Worm (Caenorhabditis elegans): ENCODE data around the gene fbxc-23.

The fbxc-23 gene

DNA sequence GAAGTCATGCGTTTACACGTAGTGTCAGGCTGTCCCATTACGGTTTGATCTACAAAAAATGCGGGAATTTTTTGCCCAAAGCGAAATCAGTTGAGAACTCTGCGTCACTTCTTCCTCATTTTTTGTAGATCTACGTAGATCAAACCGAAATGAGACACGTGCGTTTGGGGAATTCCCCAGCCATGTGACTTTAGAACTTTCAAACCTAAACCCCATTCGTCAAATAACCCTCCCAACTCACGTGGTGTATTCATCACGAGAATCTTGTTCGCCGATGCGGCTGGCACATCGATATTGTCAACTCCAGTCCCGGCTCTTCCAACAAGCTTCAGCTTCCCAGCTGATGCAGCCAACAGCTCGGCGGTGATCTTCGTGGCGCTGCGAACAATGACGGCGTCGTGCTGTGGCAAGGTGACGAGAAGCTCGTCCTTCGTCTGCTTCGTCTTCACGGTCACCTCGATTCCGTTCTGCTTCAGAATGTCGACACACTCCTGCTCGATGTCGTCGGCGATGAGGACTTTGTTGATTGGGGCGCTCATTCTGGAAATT lies 41.7 kb upstream of the fbxc-23 start, which contains the start of gene phdh-1:
Gene phdh-1 (minus strand): TSS at position 540 of the 549 bp plus-strand sequence.
- peak; percentile 51 for TF ChIP-seq sma-9 (GFP tag; optimal IDR thresholded peaks at IDR 0.05)
- no peak for TF ChIP-seq sma-9 (tag; optimal IDR thresholded peaks at IDR 0.05)
- no peak for TF ChIP-seq nhr-23 (tag; optimal IDR thresholded peaks at IDR 0.05)

- TF ChIP-seq ama-1 (optimal IDR thresholded peaks at IDR 0.05) = peak; percentile 19
- TF ChIP-seq mbf-1 (tag; optimal IDR thresholded peaks at IDR 0.05) = no peak
Measured at ce11 chrII:13637464-13637863, 41.1 kb upstream of the fbxc-23 start.

DNA sequence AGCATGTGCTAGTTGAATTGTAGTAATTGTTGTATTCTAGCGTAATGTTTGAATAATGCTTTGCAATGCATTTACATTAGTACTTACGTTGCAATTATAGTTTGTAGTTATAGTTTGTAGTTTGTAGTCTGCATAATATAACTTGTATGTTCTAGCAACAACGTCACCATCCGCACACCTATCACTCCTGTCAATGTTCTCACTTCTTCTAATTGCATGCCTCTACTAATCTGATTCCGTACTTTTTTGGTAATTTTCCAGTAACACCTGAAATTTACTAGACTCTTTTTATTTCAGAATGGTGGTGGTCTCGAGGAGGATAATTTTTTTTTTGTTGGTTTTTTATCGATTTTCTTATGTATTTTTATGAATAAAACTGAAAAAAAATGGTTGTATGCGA lies 40.2 kb upstream of the fbxc-23 start:
- TF ChIP-seq mdl-1 (tag; optimal IDR thresholded peaks at IDR 0.05) (no peak), sma-9 (GFP tag; optimal IDR thresholded peaks at IDR 0.05) (no peak), sma-9 (tag; optimal IDR thresholded peaks at IDR 0.05) (no peak), sma-3 (GFP tag; optimal IDR thresholded peaks at IDR 0.05) (no peak), ztf-4 (tag; optimal IDR thresholded peaks at IDR 0.05) (no peak), skn-1 (tag; optimal IDR thresholded peaks at IDR 0.05) (no peak), elt-1 (tag; optimal IDR thresholded peaks at IDR 0.05) (no peak), nhr-21 (tag; optimal IDR thresholded peaks at IDR 0.05) (peak; percentile 23), unc-55 (GFP tag; optimal IDR thresholded peaks at IDR 0.05) (no peak), fos-1 (tag; optimal IDR thresholded peaks at IDR 0.05) (no peak), nhr-25 (tag; optimal IDR thresholded peaks at IDR 0.05) (peak; percentile 34), nhr-129 (tag; optimal IDR thresholded peaks at IDR 0.05) (no peak), lin-13 (GFP tag; optimal IDR thresholded peaks at IDR 0.05) (no peak), blmp-1 (tag; optimal IDR thresholded peaks at IDR 0.05; ENCODE audit: insufficient read depth) (peak; percentile 8), ama-1 (optimal IDR thresholded peaks at IDR 0.05) (peak; percentile 77), nhr-77 (tag; optimal IDR thresholded peaks at IDR 0.05) (no peak), unc-62 (GFP tag; optimal IDR thresholded peaks at IDR 0.05) (no peak), nhr-6 (tag; optimal IDR thresholded peaks at IDR 0.05) (no peak), lsy-2 (tag; optimal IDR thresholded peaks at IDR 0.05) (no peak), F13H6.1 (tag; optimal IDR thresholded peaks at IDR 0.05) (no peak)

ce11 chrII:13632238-13632637 lies 35.9 kb upstream of the fbxc-23 start, which contains the start of gene tag-10:
tag-10 (plus strand) TSS chrII:13632584.
- TF ChIP-seq sma-9 (GFP tag; optimal IDR thresholded peaks at IDR 0.05) (peak; percentile 68), sma-9 (tag; optimal IDR thresholded peaks at IDR 0.05) (no peak), nhr-129 (tag; optimal IDR thresholded peaks at IDR 0.05) (peak; percentile 69), elt-1 (tag; optimal IDR thresholded peaks at IDR 0.05) (peak; percentile 93), ZK546.5 (tag; optimal IDR thresholded peaks at IDR 0.05) (no peak)

DNA sequence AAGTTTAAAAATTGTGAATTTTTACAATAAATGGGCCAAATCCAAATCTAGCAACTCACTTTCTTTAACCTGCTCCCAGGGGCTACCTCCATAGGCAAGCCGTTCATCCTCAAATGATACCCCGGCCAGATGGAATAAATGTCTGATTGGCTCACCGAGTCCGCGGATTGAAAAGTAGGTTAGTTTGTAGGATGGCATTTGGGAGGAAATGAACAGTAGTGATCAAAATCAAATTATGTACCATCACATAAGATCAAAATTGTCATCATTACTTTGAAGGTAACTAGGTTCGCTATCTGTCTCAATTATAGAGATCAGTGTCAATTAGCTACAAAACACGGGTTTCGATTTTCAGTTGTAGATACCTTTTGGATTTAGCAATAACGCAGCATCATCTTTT lies 34.3 kb upstream of the fbxc-23 start, which contains the start of the genes gst-17 and gst-18:
Gene gst-17 (minus strand): TSS at position 101 of the 400 bp plus-strand sequence.
Gene gst-18 (minus strand): TSS at position 198 of the 400 bp plus-strand sequence.
- TF ChIP-seq sem-4 (tag; optimal IDR thresholded peaks at IDR 0.05) (no peak), nhr-6 (tag; optimal IDR thresholded peaks at IDR 0.05) (no peak), nhr-129 (tag; optimal IDR thresholded peaks at IDR 0.05) (no peak), lin-11 (tag; optimal IDR thresholded peaks at IDR 0.05) (no peak), R02D3.7 (tag; optimal IDR thresholded peaks at IDR 0.05) (no peak), zag-1 (tag; optimal IDR thresholded peaks at IDR 0.05) (no peak), F13H6.1 (tag; optimal IDR thresholded peaks at IDR 0.05) (no peak), gmeb-1 (tag; optimal IDR thresholded peaks at IDR 0.05) (no peak), elt-1 (tag; optimal IDR thresholded peaks at IDR 0.05) (no peak), lin-13 (GFP tag; optimal IDR thresholded peaks at IDR 0.05) (no peak), alr-1 (tag; optimal IDR thresholded peaks at IDR 0.05) (no peak), sma-3 (GFP tag; optimal IDR thresholded peaks at IDR 0.05) (no peak), lsy-2 (tag; optimal IDR thresholded peaks at IDR 0.05) (no peak), sma-9 (GFP tag; optimal IDR thresholded peaks at IDR 0.05) (no peak), sma-9 (tag; optimal IDR thresholded peaks at IDR 0.05) (no peak), unc-39 (tag; optimal IDR thresholded peaks at IDR 0.05) (no peak), nhr-10 (tag; optimal IDR thresholded peaks at IDR 0.05) (no peak), nhr-77 (tag; optimal IDR thresholded peaks at IDR 0.05) (no peak)

DNA sequence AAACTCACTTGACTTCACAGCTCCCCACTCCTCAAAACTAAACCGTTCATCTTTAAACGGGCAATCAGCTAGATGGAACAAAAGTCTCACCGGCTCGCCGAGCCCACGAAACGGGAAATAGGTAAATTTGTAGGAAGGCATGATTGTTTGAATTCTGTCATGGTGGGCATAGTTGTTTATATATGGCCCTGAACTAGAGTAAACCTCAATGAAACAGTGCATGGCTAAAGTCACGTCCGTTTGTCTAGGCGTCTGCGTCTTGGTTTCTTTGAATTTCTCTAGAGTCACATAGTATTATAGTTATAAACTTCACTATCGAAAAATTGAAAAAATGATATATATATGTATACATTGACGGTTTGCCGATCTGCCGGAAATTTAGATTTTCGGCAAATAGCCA lies 30.6 kb upstream of the fbxc-23 start, which contains the start of gene gst-19:
Gene gst-19 (minus strand): TSS at position 145 of the 400 bp plus-strand sequence.
- TF ChIP-seq nhr-6 (tag; optimal IDR thresholded peaks at IDR 0.05) = no peak

Measured in whole organism, L2 larva.